Fruit fly (Drosophila melanogaster) whole organism, embryonic: ENCODE measurements around the gene CG31038.

Experiments used
- Atf-2 ChIP-seq: fragments of 200-800 bp; sonication (Bioruptor generic); optimal IDR thresholded peaks from 2 replicates; lab custom pipeline; 2016; ENCODE audit warnings: missing biosample characterization, missing genetic modification characterization
- Awh ChIP-seq: fragments of 200-800 bp; sonication (Bioruptor generic); IDR thresholded peaks from 2 replicates; pipeline ENCODE4, ENCODE4 v1.3.6; 2022; ENCODE audit warnings: missing biosample characterization, missing genetic modification characterization
- Bdp1 ChIP-seq: fragments of 200-800 bp; sonication (Bioruptor generic); optimal IDR thresholded peaks from 3 replicates; lab custom pipeline; 2016; ENCODE audit warnings: missing biosample characterization, missing genetic modification characterization
- CG10274 ChIP-seq: fragments of 200-800 bp; sonication (Bioruptor generic); optimal IDR thresholded peaks from 3 replicates; lab custom pipeline; 2017; ENCODE audit warnings: missing biosample characterization, mild to moderate bottlenecking, missing genetic modification characterization
- CG10979 ChIP-seq: fragments of 200-800 bp; sonication (Bioruptor generic); optimal IDR thresholded peaks from 2 replicates; lab custom pipeline; 2018; ENCODE audit warnings: missing biosample characterization, mild to moderate bottlenecking, missing genetic modification characterization, moderate library complexity
- CG11247 ChIP-seq: fragments of 200-800 bp; sonication (Bioruptor generic); IDR thresholded peaks from 2 replicates; pipeline ENCODE4 v1.3.6; 2022; ENCODE audit warnings: missing biosample characterization, missing genetic modification characterization
- CG12219 ChIP-seq: fragments of 200-800 bp; sonication (Bioruptor generic); optimal IDR thresholded peaks from 3 replicates; lab custom pipeline; 2018; ENCODE audit warnings: missing biosample characterization, mild to moderate bottlenecking, missing genetic modification characterization
- CG14965 ChIP-seq: fragments of 200-800 bp; sonication (Bioruptor generic); optimal IDR thresholded peaks from 2 replicates; lab custom pipeline; 2016; ENCODE audit warnings: missing biosample characterization, missing genetic modification characterization, borderline replicate concordance
- CG15696 ChIP-seq: fragments of 200-800 bp; sonication (Bioruptor generic); optimal IDR thresholded peaks from 2 replicates; lab custom pipeline; 2019; ENCODE audit warnings: missing biosample characterization, mild to moderate bottlenecking, missing genetic modification characterization, moderate library complexity
- CG16779 ChIP-seq: fragments of 200-800 bp; sonication (Bioruptor generic); IDR thresholded peaks from 2 replicates; pipeline ENCODE4 v1.3.6; 2022; ENCODE audit warnings: missing biosample characterization, missing genetic modification characterization
- CG17912 ChIP-seq: fragments of 200-800 bp; sonication (Bioruptor generic); optimal IDR thresholded peaks from 2 replicates; lab custom pipeline; 2018; ENCODE audit warnings: missing biosample characterization, mild to moderate bottlenecking, missing genetic modification characterization
- CG18011 ChIP-seq: fragments of 200-800 bp; sonication (Bioruptor generic); optimal IDR thresholded peaks from 2 replicates; lab custom pipeline; 2017; ENCODE audit warnings: missing biosample characterization, missing genetic modification characterization, mild to moderate bottlenecking, moderate library complexity, missing genotype
- CG2120 ChIP-seq: fragments of 200-800 bp; sonication (Bioruptor generic); optimal IDR thresholded peaks from 3 replicates; lab custom pipeline; 2016; ENCODE audit warnings: missing biosample characterization, missing genetic modification characterization
- CG3281 ChIP-seq: fragments of 200-800 bp; sonication (Bioruptor generic); optimal IDR thresholded peaks from 3 replicates; lab custom pipeline; 2017; ENCODE audit warnings: missing biosample characterization, mild to moderate bottlenecking, missing genetic modification characterization
- CG33213 ChIP-seq: fragments of 200-800 bp; sonication (Bioruptor generic); optimal IDR thresholded peaks from 3 replicates; lab custom pipeline; 2016; ENCODE audit warnings: missing biosample characterization, missing genetic modification characterization
- CG3407 ChIP-seq: fragments of 200-800 bp; sonication (Bioruptor generic); optimal IDR thresholded peaks from 2 replicates; lab custom pipeline; 2018; ENCODE audit warnings: missing biosample characterization, mild to moderate bottlenecking, missing genetic modification characterization
- CG4854 ChIP-seq: fragments of 200-800 bp; sonication (Bioruptor generic); optimal IDR thresholded peaks from 2 replicates; lab custom pipeline; 2016; ENCODE audit warnings: missing biosample characterization, missing genetic modification characterization, inconsistent platforms
- CG7357 ChIP-seq: fragments of 200-800 bp; sonication (Bioruptor generic); IDR thresholded peaks from 3 replicates; pipeline ENCODE4 v1.3.6; 2022; ENCODE audit warnings: missing biosample characterization, missing genetic modification characterization
- CG8388 ChIP-seq: fragments of 200-800 bp; sonication (Bioruptor generic); optimal IDR thresholded peaks from 2 replicates; lab custom pipeline; 2019; ENCODE audit warnings: missing biosample characterization, mild to moderate bottlenecking, missing genetic modification characterization, moderate library complexity
- CG9215 ChIP-seq: fragments of 200-800 bp; sonication (Bioruptor generic); IDR thresholded peaks from 2 replicates; pipeline ENCODE4 v1.3.6; 2022; ENCODE audit warnings: missing biosample characterization, missing genetic modification characterization
- CG9727 ChIP-seq: fragments of 200-800 bp; sonication (Bioruptor generic); optimal IDR thresholded peaks from 3 replicates; lab custom pipeline; 2017; ENCODE audit warnings: missing biosample characterization, mild to moderate bottlenecking, missing genetic modification characterization
- CrebB ChIP-seq: fragments of 200-800 bp; sonication (Bioruptor generic); optimal IDR thresholded peaks from 3 replicates; lab custom pipeline; 2018; ENCODE audit warnings: missing biosample characterization, mild to moderate bottlenecking, missing genetic modification characterization
- Lhr ChIP-seq: fragments of 200-800 bp; sonication (Bioruptor generic); optimal IDR thresholded peaks from 3 replicates; lab custom pipeline; 2017; ENCODE audit warnings: mild to moderate bottlenecking, missing biosample characterization, missing genetic modification reagents, missing genetic modification characterization
- Mad ChIP-seq: fragments of 200-800 bp; sonication (Bioruptor generic); optimal IDR thresholded peaks from 2 replicates; lab custom pipeline; 2016; ENCODE audit warnings: missing biosample characterization, missing genetic modification characterization
- Med ChIP-seq: fragments of 200-800 bp; sonication (Bioruptor generic); peaks from one replicate; lab custom pipeline; 2016; ENCODE audit warnings: missing biosample characterization, missing genetic modification characterization, mild to moderate bottlenecking, inconsistent platforms, moderate library complexity
- NK7.1 ChIP-seq: fragments of 200-800 bp; sonication (Bioruptor generic); optimal IDR thresholded peaks from 3 replicates; lab custom pipeline; 2016; ENCODE audit warnings: missing biosample characterization, missing genetic modification characterization
- Nf-YA ChIP-seq: fragments of 200-800 bp; sonication (Bioruptor generic); IDR thresholded peaks from 2 replicates; pipeline ENCODE4 v1.3.6; 2022; ENCODE audit warnings: missing biosample characterization, missing genetic modification characterization
- NfI ChIP-seq: fragments of 200-800 bp; sonication (Bioruptor generic); optimal IDR thresholded peaks from 3 replicates; lab custom pipeline; 2018; ENCODE audit warnings: missing biosample characterization, mild to moderate bottlenecking, missing genetic modification characterization, moderate library complexity
- Oaz ChIP-seq: fragments of 200-800 bp; sonication (Bioruptor generic); IDR thresholded peaks from 2 replicates; pipeline ENCODE4 v1.3.6; 2022; ENCODE audit warnings: missing biosample characterization, missing genetic modification characterization
- PHDP ChIP-seq: fragments of 200-800 bp; sonication (Bioruptor generic); optimal IDR thresholded peaks from 3 replicates; lab custom pipeline; 2018; ENCODE audit warnings: missing biosample characterization, mild to moderate bottlenecking, missing genetic modification characterization, moderate library complexity
- Ravus ChIP-seq: fragments of 200-800 bp; sonication (Bioruptor generic); IDR thresholded peaks from 2 replicates; pipeline ENCODE4 v1.3.6; 2022; ENCODE audit warnings: missing biosample characterization, missing genetic modification characterization
- Sox100B ChIP-seq: fragments of 200-800 bp; sonication (Bioruptor generic); optimal IDR thresholded peaks from 3 replicates; lab custom pipeline; 2018; ENCODE audit warnings: missing biosample characterization, mild to moderate bottlenecking, missing genetic modification characterization
- Xrp1 ChIP-seq: fragments of 200-800 bp; sonication (Bioruptor generic); IDR thresholded peaks from 2 replicates; pipeline ENCODE4 v1.3.6; 2022; ENCODE audit warnings: missing biosample characterization, missing genetic modification characterization
- aop ChIP-seq: fragments of 200-800 bp; sonication (Bioruptor generic); IDR thresholded peaks from 2 replicates; pipeline ENCODE4 v1.3.6; 2022; ENCODE audit warnings: missing biosample characterization, missing genetic modification characterization
- crc ChIP-seq: fragments of 200-800 bp; sonication (Bioruptor generic); optimal IDR thresholded peaks from 2 replicates; lab custom pipeline; 2016; ENCODE audit warnings: missing biosample characterization, missing genetic modification characterization
- ftz-f1 ChIP-seq: fragments of 200-800 bp; sonication (Bioruptor generic); optimal IDR thresholded peaks from 2 replicates; lab custom pipeline; 2016; ENCODE audit warnings: missing biosample characterization, missing genetic modification characterization
- lbe ChIP-seq: fragments of 200-800 bp; sonication (Bioruptor generic); optimal IDR thresholded peaks from 2 replicates; lab custom pipeline; 2016; ENCODE audit warnings: missing biosample characterization, mild to moderate bottlenecking, missing genetic modification characterization
- lola ChIP-seq, 3 experiments: fragments of >200 bp in 2 of 3; fragments of 200-800 bp in 1 of 3; sonication (Bioruptor generic) in 1 of 3; optimal IDR thresholded peaks; 2 replicates each; lab custom pipeline; 2017 to 2019; ENCODE audit warnings: missing biosample characterization in 3 of 3, missing genetic modification characterization in 3 of 3, mild to moderate bottlenecking in 1 of 3, moderate library complexity in 1 of 3
- maf-S ChIP-seq: fragments of 200-800 bp; sonication (Bioruptor generic); optimal IDR thresholded peaks from 2 replicates; lab custom pipeline; 2016; ENCODE audit warnings: missing biosample characterization, missing genetic modification characterization
- nau ChIP-seq: fragments of 200-800 bp; sonication (Bioruptor generic); optimal IDR thresholded peaks from 3 replicates; lab custom pipeline; 2017; ENCODE audit warnings: missing biosample characterization, mild to moderate bottlenecking, missing genetic modification characterization, missing genetic modification reagents
- onecut ChIP-seq: fragments of 200-800 bp; sonication (Bioruptor generic); IDR thresholded peaks from 2 replicates; pipeline ENCODE4 v1.3.6; 2022; ENCODE audit warnings: missing biosample characterization, missing genetic modification characterization
- otp ChIP-seq: fragments of 200-800 bp; sonication (Bioruptor generic); IDR thresholded peaks from 3 replicates; pipeline ENCODE4, ENCODE4 v1.3.6; 2022; ENCODE audit warnings: missing biosample characterization, missing genetic modification characterization
- pzg ChIP-seq: fragments of 200-800 bp; sonication (Bioruptor generic); optimal IDR thresholded peaks from 3 replicates; lab custom pipeline; 2018; ENCODE audit warnings: missing biosample characterization, mild to moderate bottlenecking, missing genetic modification characterization, moderate library complexity
- ranshi ChIP-seq: fragments of 200-800 bp; sonication (Bioruptor generic); IDR thresholded peaks from 2 replicates; pipeline ENCODE4 v1.3.6; 2022; ENCODE audit warnings: missing biosample characterization, missing genetic modification characterization
- sima ChIP-seq: fragments of 200-800 bp; sonication (Bioruptor generic); optimal IDR thresholded peaks from 2 replicates; lab custom pipeline; 2016; ENCODE audit warnings: missing biosample characterization, missing genetic modification characterization
- tup ChIP-seq: fragments of 200-800 bp; sonication (Bioruptor generic); optimal IDR thresholded peaks from 2 replicates; lab custom pipeline; 2016; ENCODE audit warnings: missing biosample characterization, mild to moderate bottlenecking, missing genetic modification characterization, moderate library complexity
- vnd ChIP-seq: fragments of 200-800 bp; sonication (Bioruptor generic); IDR thresholded peaks from 3 replicates; pipeline ENCODE4 v1.3.6; 2022; ENCODE audit warnings: missing biosample characterization, missing genetic modification characterization; ENCODE audit not compliant: partially characterized antibody
- wek ChIP-seq: fragments of 200-800 bp; sonication (Bioruptor generic); optimal IDR thresholded peaks from 3 replicates; lab custom pipeline; 2018; ENCODE audit warnings: missing biosample characterization, mild to moderate bottlenecking, missing genetic modification characterization, moderate library complexity
- wor ChIP-seq: fragments of 200-800 bp; sonication (Bioruptor generic); IDR thresholded peaks from 2 replicates; pipeline ENCODE4 v1.3.6; 2022; ENCODE audit warnings: missing biosample characterization, missing genetic modification characterization

CG31038 gene

DNA sequence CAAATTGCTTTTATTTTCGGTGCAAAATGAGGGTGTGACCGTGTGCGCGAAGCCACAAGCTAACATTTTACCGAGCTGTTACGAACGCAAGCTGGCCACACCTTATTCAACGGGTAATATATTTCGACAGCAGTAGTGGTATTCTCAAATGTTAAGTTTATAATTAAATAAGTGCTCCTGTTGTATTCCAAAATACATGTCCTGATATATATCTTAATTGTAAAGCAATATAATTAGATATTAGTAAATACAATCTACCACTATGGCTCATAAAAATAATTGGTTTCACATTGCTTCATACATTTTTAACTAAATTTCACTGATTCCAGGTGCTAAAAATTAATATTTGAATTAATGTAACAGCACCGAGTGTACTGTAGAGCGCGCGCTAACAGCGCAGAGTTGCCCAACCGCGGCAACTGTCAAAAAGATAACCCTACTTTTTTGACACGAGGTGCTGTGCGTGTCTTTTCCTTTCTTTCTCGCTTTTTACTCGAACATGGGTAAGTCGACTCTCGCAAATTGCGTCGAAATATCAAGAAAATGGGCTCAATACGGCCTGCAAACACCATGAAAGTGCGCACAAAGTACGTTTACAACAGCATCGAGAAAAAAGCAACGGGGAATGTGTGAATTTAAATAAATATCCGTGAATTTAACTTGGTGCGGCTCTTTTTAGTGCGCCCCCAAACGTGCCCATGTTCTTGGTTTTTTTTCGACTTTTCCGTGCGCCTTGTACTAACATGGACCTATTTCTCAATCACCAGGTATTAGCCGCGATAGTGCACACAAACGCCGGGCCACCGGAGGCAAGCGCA, 15.2 kb upstream of the CG31038 start, which contains the start of the genes CG15514 and RpS8 (continued):
- peak; percentile 1 for TF ChIP-seq NK7.1 (GFP tag; lab: Kevin White, UChicago)
- TF ChIP-seq crc (GFP tag; lab: Kevin White, UChicago) = no peak
- no peak for TF ChIP-seq CG9215 (GFP tag; lab: Robert Waterston, UW)
- TF ChIP-seq nau (GFP tag; lab: Kevin White, UChicago) = no peak
- TF ChIP-seq onecut (GFP tag; lab: Robert Waterston, UW) = peak; percentile 67
- peak; percentile 50 for TF ChIP-seq CG8388 (GFP tag; lab: Kevin White, UChicago)
- no peak for TF ChIP-seq CG14965
- TF ChIP-seq lola (GFP tag; optimal IDR thresholded peaks at IDR 0.05; lab: Kevin White, UChicago) = peak in 1 of 3 experiments; percentile 55
- TF ChIP-seq sima (GFP tag; lab: Kevin White, UChicago) = no peak
- TF ChIP-seq vnd = no peak
- no peak for TF ChIP-seq tup (GFP tag; lab: Kevin White, UChicago)
- TF ChIP-seq PHDP (tag; lab: Kevin White, UChicago) = peak; percentile 57
- peak; percentile 74 for TF ChIP-seq NfI
- TF ChIP-seq CG33213 (GFP tag; lab: Kevin White, UChicago) = no peak
- no peak for TF ChIP-seq ftz-f1 (GFP tag; lab: Kevin White, UChicago)
- TF ChIP-seq Awh (GFP tag; lab: Robert Waterston, UW) = no peak
- no peak for TF ChIP-seq maf-S (GFP tag; lab: Kevin White, UChicago)
- peak; percentile 23 for TF ChIP-seq CG10274
- no peak for TF ChIP-seq CG16779 (GFP tag; lab: Robert Waterston, UW)
- no peak for TF ChIP-seq CG18011 (GFP tag; lab: Kevin White, UChicago)
- no peak for TF ChIP-seq Nf-YA
- 0 out of 2 replicates have a peak, but pooled peaks have one; percentile 28 for TF ChIP-seq CG11247 (GFP tag; lab: Robert Waterston, UW)
- peak; percentile 45 for TF ChIP-seq CG15696 (tag; lab: Kevin White, UChicago)
- 0 out of 2 replicates have a peak, but pooled peaks have one; percentile 26 for TF ChIP-seq ranshi (GFP tag; lab: Robert Waterston, UW)
- TF ChIP-seq Ravus (GFP tag; lab: Robert Waterston, UW) = no peak
- peak; percentile 90 for TF ChIP-seq wek (GFP tag; lab: Kevin White, UChicago)
- no peak for TF ChIP-seq CrebB (tag; lab: Kevin White, UChicago)
- TF ChIP-seq CG2120 (GFP tag; lab: Kevin White, UChicago) = peak; percentile 43
- TF ChIP-seq wor (GFP tag; lab: Robert Waterston, UW) = no peak
- TF ChIP-seq CG10979 = peak; percentile 49
- TF ChIP-seq Med (GFP tag; lab: Kevin White, UChicago) = peak; percentile 90
- no peak for TF ChIP-seq Sox100B (GFP tag; lab: Kevin White, UChicago)
- peak; percentile 16 for TF ChIP-seq Mad
- TF ChIP-seq CG3407 (GFP tag; lab: Kevin White, UChicago) = peak; percentile 58
- peak; percentile 69 for TF ChIP-seq Lhr (GFP tag; lab: Kevin White, UChicago)
- 0 out of 3 replicates have a peak, but pooled peaks have one; percentile 30 for TF ChIP-seq otp
- TF ChIP-seq lbe (GFP tag; lab: Kevin White, UChicago) = no peak
- peak; percentile 63 for TF ChIP-seq CG17912 (GFP tag; lab: Kevin White, UChicago)
- TF ChIP-seq CG9727 (GFP tag; lab: Kevin White, UChicago) = peak; percentile 55
- TF ChIP-seq Bdp1 = no peak
- peak; percentile 24 for TF ChIP-seq CG4854 (GFP tag; lab: Kevin White, UChicago)
- peak; percentile 47; the same call in 1 of the 2 replicates for TF ChIP-seq Xrp1 (GFP tag; lab: Robert Waterston, UW)
- TF ChIP-seq CG3281 (GFP tag; lab: Kevin White, UChicago) = peak; percentile 57
- no peak for TF ChIP-seq Atf-2 (GFP tag; lab: Kevin White, UChicago)
- TF ChIP-seq pzg (GFP tag; lab: Kevin White, UChicago) = peak; percentile 67
- peak; percentile 22 for TF ChIP-seq CG12219 (GFP tag; lab: Kevin White, UChicago)
- TF ChIP-seq CG7357 = no peak
- TF ChIP-seq aop (GFP tag; lab: Robert Waterston, UW) = no peak
- TF ChIP-seq Oaz (GFP tag; lab: Robert Waterston, UW) = 0 out of 2 replicates have a peak, but pooled peaks have one; percentile 47
